Worm (Caenorhabditis elegans) whole organism, L4 larva: ENCODE measurements around the gene let-711.

Source experiments
- spr-3 ChIP-seq: fragments of 200-800 bp; sonication (Bioruptor generic); optimal IDR thresholded peaks from 2 replicates; lab custom pipeline; 2018; ENCODE audit warnings: mild to moderate bottlenecking, missing genetic modification characterization, missing compliant biosample characterization
- ztf-11 ChIP-seq: fragments of 150-350 bp; optimal IDR thresholded peaks from 2 replicates; lab custom pipeline; 2014; ENCODE audit warnings: missing biosample characterization, missing genetic modification characterization

- TF ChIP-seq ztf-11 (tag; lab: Kevin White, UChicago): no peak
- no peak for TF ChIP-seq spr-3 (GFP tag; lab: Kevin White, UChicago)
These were observed 48.0 kb upstream of the let-711 start for ce11 chrIII:6898518-6898917.
